Fruit fly (Drosophila melanogaster): ENCODE measurements around the gene be.

DNA sequence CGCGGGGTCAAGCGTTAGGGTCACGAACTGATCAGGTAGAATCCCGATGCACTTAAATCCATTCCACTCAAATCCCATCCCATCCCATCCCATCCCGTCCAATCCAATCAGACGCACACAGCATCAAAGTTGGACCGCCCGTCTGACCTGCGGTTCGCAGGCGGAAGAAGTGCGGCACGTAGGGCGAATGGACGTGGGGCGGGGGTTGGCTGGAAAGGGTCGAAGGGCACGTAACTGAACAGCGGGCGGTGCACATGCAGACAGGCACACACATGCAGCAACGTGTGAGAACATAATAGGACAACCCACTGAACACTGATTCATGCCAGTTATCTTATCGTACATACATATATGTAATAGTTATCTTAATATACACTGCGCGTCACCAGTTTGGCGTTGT is 4.8 kb upstream of the be start:
- no peak for TF ChIP-seq CG8478 (optimal IDR thresholded peaks at IDR 0.05)
- TF ChIP-seq CTCF (optimal IDR thresholded peaks at IDR 0.05) = no peak
